Worm (Caenorhabditis elegans) whole organism, L2 larva: ENCODE measurements around the gene F22D3.4.

ENCODE experiments used
- C34F6.9 ChIP-seq: fragments of 150-350 bp; optimal IDR thresholded peaks from 2 replicates; lab custom pipeline; 2014; ENCODE audit warnings: missing biosample characterization, missing genetic modification characterization
- F13H6.1 ChIP-seq: sonication (generic microtip); optimal IDR thresholded peaks from 2 replicates; lab custom pipeline; 2016; ENCODE audit warnings: missing genetic modification characterization, missing compliant biosample characterization
- R02D3.7 ChIP-seq: fragments of 150-350 bp; optimal IDR thresholded peaks from 2 replicates; lab custom pipeline; 2014; ENCODE audit warnings: missing biosample characterization, missing genetic modification characterization
- alr-1 ChIP-seq: fragments of 150-350 bp; optimal IDR thresholded peaks from 2 replicates; lab custom pipeline; 2014; ENCODE audit warnings: missing biosample characterization, missing genetic modification characterization
- blmp-1 ChIP-seq: sonication (generic microtip); optimal IDR thresholded peaks from 2 replicates; lab custom pipeline; 2017; ENCODE audit warnings: missing genetic modification characterization, mild to moderate bottlenecking, missing compliant biosample characterization, antibody characterized with exemption, moderate library complexity; ENCODE audit not compliant: insufficient read depth
- ceh-82 ChIP-seq: fragments of 150-350 bp; optimal IDR thresholded peaks from 2 replicates; lab custom pipeline; 2014; ENCODE audit warnings: missing biosample characterization, missing genetic modification characterization
- crh-2 ChIP-seq: sonication (generic microtip); optimal IDR thresholded peaks from 2 replicates; lab custom pipeline; 2017; ENCODE audit warnings: missing biosample characterization, missing genetic modification characterization
- dmd-4 ChIP-seq: sonication (generic microtip); optimal IDR thresholded peaks from 2 replicates; lab custom pipeline; 2017; ENCODE audit warnings: missing biosample characterization, missing genetic modification characterization
- fos-1 ChIP-seq: fragments of 150-350 bp; optimal IDR thresholded peaks from 2 replicates; lab custom pipeline; 2014; ENCODE audit warnings: missing biosample characterization, missing genetic modification characterization
- gmeb-1 ChIP-seq: fragments of 150-350 bp; optimal IDR thresholded peaks from 2 replicates; lab custom pipeline; 2014; ENCODE audit warnings: missing biosample characterization, missing genetic modification characterization
- lin-11 ChIP-seq: fragments of 150-350 bp; sonication (generic microtip); optimal IDR thresholded peaks from 2 replicates; lab custom pipeline; 2014; ENCODE audit warnings: missing biosample characterization, missing genetic modification characterization, inconsistent platforms, mixed read lengths
- lin-13 ChIP-seq: fragments of 150-350 bp; optimal IDR thresholded peaks from 2 replicates; lab custom pipeline; 2014; ENCODE audit warnings: missing biosample characterization, missing genetic modification reagents, missing genetic modification characterization
- lin-39 ChIP-seq: fragments of 150-350 bp; optimal IDR thresholded peaks from 2 replicates; lab custom pipeline; 2014; ENCODE audit warnings: missing biosample characterization, missing genetic modification reagents, missing genetic modification characterization
- mab-5 ChIP-seq: fragments of 150-350 bp; optimal IDR thresholded peaks from 2 replicates; lab custom pipeline; 2014; ENCODE audit warnings: missing biosample characterization, missing genetic modification characterization
- mbf-1 ChIP-seq: sonication (generic microtip); optimal IDR thresholded peaks from 2 replicates; lab custom pipeline; 2017; ENCODE audit warnings: missing biosample characterization, missing genetic modification characterization
- mdl-1 ChIP-seq, 2 experiments: fragments of 150-350 bp in 1 of 2; sonication (generic microtip) in 1 of 2; optimal IDR thresholded peaks; 2 replicates each; lab custom pipeline; 2017; ENCODE audit warnings: missing biosample characterization in 2 of 2, missing genetic modification characterization in 2 of 2
- nhr-12 ChIP-seq: fragments of 150-350 bp; optimal IDR thresholded peaks from 2 replicates; lab custom pipeline; 2014; ENCODE audit warnings: missing biosample characterization, missing genetic modification characterization
- nhr-129 ChIP-seq: fragments of 150-350 bp; optimal IDR thresholded peaks from 2 replicates; lab custom pipeline; 2014; ENCODE audit warnings: missing biosample characterization, missing genetic modification characterization
- nhr-21 ChIP-seq: fragments of 150-350 bp; optimal IDR thresholded peaks from 2 replicates; lab custom pipeline; 2014; ENCODE audit warnings: missing biosample characterization, missing genetic modification characterization
- nhr-237 ChIP-seq: fragments of 150-350 bp; optimal IDR thresholded peaks from 2 replicates; lab custom pipeline; 2014; ENCODE audit warnings: missing biosample characterization, missing genetic modification characterization
- nhr-6 ChIP-seq: fragments of 150-350 bp; optimal IDR thresholded peaks from 2 replicates; lab custom pipeline; 2014; ENCODE audit warnings: missing biosample characterization, missing genetic modification characterization
- sem-4 ChIP-seq: fragments of 150-350 bp; optimal IDR thresholded peaks from 2 replicates; lab custom pipeline; 2014; ENCODE audit warnings: missing biosample characterization, missing genetic modification reagents, missing genetic modification characterization
- skn-1 ChIP-seq: sonication (generic microtip); optimal IDR thresholded peaks from 2 replicates; lab custom pipeline; 2017; ENCODE audit warnings: missing biosample characterization, missing genetic modification characterization
- sma-3 ChIP-seq: sonication (generic microtip); optimal IDR thresholded peaks from 2 replicates; lab custom pipeline; 2016; ENCODE audit warnings: missing genetic modification reagents, missing genetic modification characterization, missing compliant biosample characterization
- sma-9 ChIP-seq, 2 experiments: fragments of 150-350 bp in 1 of 2; sonication (generic microtip) in 1 of 2; optimal IDR thresholded peaks; 2 replicates each; lab custom pipeline; 2014 to 2016; ENCODE audit warnings: missing genetic modification characterization in 2 of 2, mild to moderate bottlenecking in 1 of 2, missing biosample characterization in 1 of 2, missing compliant biosample characterization in 1 of 2, missing genetic modification reagents in 1 of 2, moderate library complexity in 1 of 2
- snpc-4 ChIP-seq: fragments of 150-350 bp; optimal IDR thresholded peaks from 2 replicates; lab custom pipeline; 2014; ENCODE audit warnings: missing biosample characterization, missing genetic modification characterization
- unc-55 ChIP-seq: fragments of 150-350 bp; sonication (generic microtip); optimal IDR thresholded peaks from 3 replicates; lab custom pipeline; 2014; ENCODE audit warnings: missing biosample characterization, missing genetic modification reagents, missing genetic modification characterization
- unc-62 ChIP-seq: fragments of 150-350 bp; optimal IDR thresholded peaks from 2 replicates; lab custom pipeline; 2014; ENCODE audit warnings: missing biosample characterization, missing genetic modification reagents, missing genetic modification characterization
- zag-1 ChIP-seq: fragments of 150-350 bp; optimal IDR thresholded peaks from 2 replicates; lab custom pipeline; 2014; ENCODE audit warnings: missing biosample characterization, missing genetic modification characterization

F22D3.4 gene

DNA sequence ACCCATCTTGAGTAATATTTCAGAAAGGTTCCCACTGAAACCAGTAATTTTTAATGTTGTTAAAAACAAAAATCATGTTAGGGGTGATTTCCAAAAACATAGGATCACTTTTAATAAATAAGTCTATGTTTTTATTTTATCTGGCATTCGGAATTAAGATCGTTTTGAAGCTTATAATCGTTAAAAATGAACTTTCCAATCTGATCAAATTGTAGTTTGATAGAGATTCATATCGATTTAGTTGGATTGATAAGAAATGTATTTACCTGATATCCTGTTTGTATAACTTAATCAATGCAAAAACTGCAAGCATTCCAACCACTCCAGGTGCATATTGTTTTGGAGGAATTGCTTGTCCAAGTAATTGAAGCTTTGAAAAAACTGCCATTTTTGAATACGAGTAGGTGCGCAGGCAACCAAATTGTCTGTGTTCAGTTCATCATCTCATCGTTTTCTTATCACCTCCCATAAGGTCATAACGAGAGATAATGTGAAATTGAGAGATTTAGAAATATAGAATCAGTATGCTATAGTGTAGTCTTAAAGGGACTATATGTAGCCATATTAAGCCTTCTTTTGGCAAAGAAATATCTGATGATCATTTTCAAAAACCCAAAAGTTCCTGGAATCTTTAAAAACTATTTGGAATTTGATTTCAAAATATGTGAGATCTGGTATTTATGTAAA, 39.9 kb downstream of the F22D3.4 start, which contains the start of gene pmp-2:
pmp-2 (minus strand) TSS at position 487 of the 687 bp plus-strand sequence.
- TF ChIP-seq fos-1 (tag; lab: Kevin White, UChicago): peak; percentile 33
- no peak for TF ChIP-seq nhr-21 (tag; lab: Kevin White, UChicago)
- TF ChIP-seq mbf-1: no peak
- TF ChIP-seq snpc-4 (tag; lab: Kevin White, UChicago): no peak
- TF ChIP-seq sma-3 (GFP tag; lab: Kevin White, UChicago): no peak
- no peak for TF ChIP-seq nhr-237
- no peak for TF ChIP-seq blmp-1 (tag; lab: Kevin White, UChicago)
- no peak for TF ChIP-seq F13H6.1 (tag; lab: Kevin White, UChicago)
- peak; percentile 5 for TF ChIP-seq nhr-129 (tag; lab: Kevin White, UChicago)
- no peak for TF ChIP-seq gmeb-1
- no peak for TF ChIP-seq mdl-1 (tag; optimal IDR thresholded peaks at IDR 0.05; lab: Kevin White, UChicago)
- TF ChIP-seq unc-55 (GFP tag; lab: Kevin White, UChicago): no peak
- TF ChIP-seq ceh-82 (tag; lab: Kevin White, UChicago): no peak
- no peak for TF ChIP-seq R02D3.7 (tag; lab: Kevin White, UChicago)

ce11 chrII:6884568-6884967, 42.8 kb downstream of the F22D3.4 start:
- no peak for TF ChIP-seq unc-55 (GFP tag; lab: Kevin White, UChicago)
- TF ChIP-seq R02D3.7 (tag; lab: Kevin White, UChicago): no peak
- peak; percentile 24 for TF ChIP-seq fos-1 (tag; lab: Kevin White, UChicago)
- no peak for TF ChIP-seq F13H6.1 (tag; lab: Kevin White, UChicago)
- no peak for TF ChIP-seq nhr-6 (tag; lab: Kevin White, UChicago)

ce11 chrII:6883716-6884115, 43.7 kb downstream of the F22D3.4 start, which contains the start of gene pmp-1:
Gene pmp-1 (minus strand): TSS chrII:6883754.
- peak; percentile 77 for TF ChIP-seq fos-1 (tag; lab: Kevin White, UChicago)
- no peak for TF ChIP-seq blmp-1 (tag; lab: Kevin White, UChicago)
- no peak for TF ChIP-seq lin-11

DNA sequence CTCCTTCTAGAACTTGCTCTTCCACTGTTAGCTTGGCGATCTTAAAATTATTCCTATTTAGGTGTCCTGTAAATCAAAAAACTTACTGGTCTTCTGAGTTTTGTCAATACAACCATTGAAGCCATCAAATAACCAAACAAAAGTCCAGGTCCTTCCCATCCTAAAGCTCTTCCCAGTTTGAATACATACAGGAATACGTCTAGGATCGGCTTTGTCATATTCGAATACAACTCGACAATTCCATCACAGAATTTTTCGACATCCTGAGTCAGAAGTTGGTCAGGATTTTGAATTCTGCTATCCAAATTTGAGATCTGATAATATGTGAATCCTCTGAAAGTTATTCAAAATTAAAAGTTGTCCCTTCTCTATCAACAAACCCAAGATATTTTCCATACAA, 45.1 kb downstream of the F22D3.4 start:
- TF ChIP-seq gmeb-1: no peak
- no peak for TF ChIP-seq lin-13 (GFP tag; lab: Kevin White, UChicago)
- TF ChIP-seq nhr-129 (tag; lab: Kevin White, UChicago): no peak
- TF ChIP-seq dmd-4 (tag; lab: Kevin White, UChicago): no peak
- no peak for TF ChIP-seq zag-1 (tag; lab: Kevin White, UChicago)
- TF ChIP-seq mab-5: no peak
- no peak for TF ChIP-seq lin-39
- no peak for TF ChIP-seq sma-9 (GFP tag; optimal IDR thresholded peaks at IDR 0.05; lab: Kevin White, UChicago)
- TF ChIP-seq sma-9 (tag; optimal IDR thresholded peaks at IDR 0.05; lab: Kevin White, UChicago): no peak
- no peak for TF ChIP-seq blmp-1 (tag; lab: Kevin White, UChicago)

DNA sequence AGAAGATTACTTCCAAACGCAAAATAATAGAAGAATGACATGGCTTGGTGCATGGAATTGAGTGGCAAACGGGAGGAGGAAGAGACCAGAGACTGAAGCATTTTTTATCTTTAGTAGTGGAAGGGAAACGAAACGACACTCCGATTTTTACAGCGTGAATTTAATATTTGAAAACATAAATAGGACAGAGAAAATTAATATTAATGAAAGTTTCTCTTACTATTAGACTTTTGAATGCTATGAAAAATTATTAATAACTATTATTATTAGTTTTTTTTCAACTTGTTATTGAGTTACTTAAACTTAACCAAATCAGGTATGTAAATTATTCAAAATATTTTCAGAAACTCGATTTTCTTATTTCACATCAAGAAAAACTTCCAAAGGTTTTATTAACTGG, 47.3 kb downstream of the F22D3.4 start, which contains the start of gene C44B7.7:
C44B7.7 (minus strand) TSS at position 101 of the 400 bp plus-strand sequence.
- TF ChIP-seq skn-1 (tag; lab: Kevin White, UChicago) (no peak), C34F6.9 (tag; lab: Kevin White, UChicago) (no peak), nhr-129 (tag; lab: Kevin White, UChicago) (no peak), gmeb-1 (no peak), blmp-1 (tag; lab: Kevin White, UChicago) (no peak), unc-62 (no peak), alr-1 (tag; lab: Kevin White, UChicago) (no peak), mdl-1 (tag; optimal IDR thresholded peaks at IDR 0.05; lab: Kevin White, UChicago) (no peak), crh-2 (tag; lab: Kevin White, UChicago) (no peak), nhr-12 (tag; lab: Kevin White, UChicago) (no peak), lin-39 (no peak), sem-4 (tag; lab: Kevin White, UChicago) (no peak), zag-1 (tag; lab: Kevin White, UChicago) (no peak), F13H6.1 (tag; lab: Kevin White, UChicago) (no peak), sma-3 (GFP tag; lab: Kevin White, UChicago) (no peak), mab-5 (no peak)
